Worm (Caenorhabditis elegans): ENCODE measurements around the gene F40H3.2.

Gene F40H3.2

DNA sequence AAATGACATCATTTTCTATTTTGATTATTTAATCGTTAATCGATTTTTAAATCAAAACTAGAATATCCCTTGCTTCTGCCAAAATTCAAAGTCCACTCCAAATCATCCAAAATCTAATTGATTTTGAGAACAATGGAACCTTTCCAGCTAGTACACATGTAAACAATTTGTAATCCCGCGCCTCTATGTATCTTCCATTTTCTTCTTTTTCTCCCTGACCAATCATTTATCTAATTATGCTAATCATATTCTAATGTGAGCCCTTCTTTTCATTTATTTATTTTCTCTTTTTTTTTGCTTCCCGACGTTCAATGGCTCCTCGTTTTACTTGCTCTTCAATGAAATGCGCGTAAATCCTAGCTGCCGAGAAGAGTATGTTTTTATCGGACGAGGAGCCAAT, 35.3 kb upstream of the F40H3.2 start:
- TF ChIP-seq nhr-11 (tag; optimal IDR thresholded peaks at IDR 0.05): no peak
- no peak for TF ChIP-seq pha-4 (tag; optimal IDR thresholded peaks at IDR 0.05)
- no peak for TF ChIP-seq fkh-10 (GFP tag; optimal IDR thresholded peaks at IDR 0.05)
- no peak for TF ChIP-seq elt-2 (tag; optimal IDR thresholded peaks at IDR 0.05)
- no peak for TF ChIP-seq elt-3 (tag; optimal IDR thresholded peaks at IDR 0.05)
- no peak for TF ChIP-seq eor-1 (tag; optimal IDR thresholded peaks at IDR 0.05)
- no peak for TF ChIP-seq ZK546.5 (tag; optimal IDR thresholded peaks at IDR 0.05)
- no peak for TF ChIP-seq lsy-12 (tag; optimal IDR thresholded peaks at IDR 0.05)
- TF ChIP-seq elt-1 (tag; optimal IDR thresholded peaks at IDR 0.05): no peak
- TF ChIP-seq nfya-1 (tag; optimal IDR thresholded peaks at IDR 0.05; ENCODE audit: insufficient read depth): no peak
- no peak for TF ChIP-seq nhr-28 (tag; optimal IDR thresholded peaks at IDR 0.05)
- no peak for TF ChIP-seq nhr-67 (tag; optimal IDR thresholded peaks at IDR 0.05)
- TF ChIP-seq egl-27 (tag; optimal IDR thresholded peaks at IDR 0.05): no peak
- no peak for TF ChIP-seq nhr-76 (tag; optimal IDR thresholded peaks at IDR 0.05)

DNA sequence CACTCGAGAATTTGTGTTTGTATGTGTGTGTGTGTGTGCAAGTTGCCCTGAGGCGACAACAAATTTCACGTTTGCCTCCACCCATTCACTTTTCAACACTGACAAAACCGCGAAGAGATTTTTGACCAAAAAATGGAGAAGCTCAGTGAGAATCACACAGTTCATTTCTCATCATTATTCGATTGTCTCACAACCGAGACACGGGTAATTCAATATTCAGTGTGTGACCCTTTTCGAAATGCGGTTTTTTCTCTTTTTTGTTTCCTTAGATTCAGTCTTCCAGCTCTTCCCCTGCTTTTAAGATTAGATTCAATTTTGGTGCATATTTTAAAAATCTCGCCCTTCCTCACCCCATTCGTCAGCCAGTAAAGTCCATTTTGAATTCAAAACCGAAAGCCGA, 34.0 kb upstream of the F40H3.2 start:
- TF ChIP-seq nhr-76 (tag; optimal IDR thresholded peaks at IDR 0.05): no peak
- no peak for TF ChIP-seq unc-39 (tag; optimal IDR thresholded peaks at IDR 0.05)
- TF ChIP-seq elt-1 (tag; optimal IDR thresholded peaks at IDR 0.05): no peak
- no peak for TF ChIP-seq R02D3.7 (tag; optimal IDR thresholded peaks at IDR 0.05)
- no peak for TF ChIP-seq mml-1 (tag; optimal IDR thresholded peaks at IDR 0.05)
- no peak for TF ChIP-seq nhr-28 (tag; optimal IDR thresholded peaks at IDR 0.05)
- TF ChIP-seq pha-4 (tag; optimal IDR thresholded peaks at IDR 0.05): no peak
- no peak for TF ChIP-seq aly-2 (tag; optimal IDR thresholded peaks at IDR 0.05)
- TF ChIP-seq fos-1 (tag; optimal IDR thresholded peaks at IDR 0.05): no peak
- TF ChIP-seq nhr-43 (tag; optimal IDR thresholded peaks at IDR 0.05; ENCODE audit: poor library complexity, severe bottlenecking): no peak
- TF ChIP-seq egl-27 (tag; optimal IDR thresholded peaks at IDR 0.05): no peak
- no peak for TF ChIP-seq ceh-82 (tag; optimal IDR thresholded peaks at IDR 0.05)
- TF ChIP-seq elt-2 (tag; optimal IDR thresholded peaks at IDR 0.05): no peak
- TF ChIP-seq nhr-67 (tag; optimal IDR thresholded peaks at IDR 0.05): no peak
- TF ChIP-seq ztf-4 (tag; optimal IDR thresholded peaks at IDR 0.05): no peak
- no peak for TF ChIP-seq sea-2 (GFP tag; optimal IDR thresholded peaks at IDR 0.05)
- TF ChIP-seq elt-3 (tag; optimal IDR thresholded peaks at IDR 0.05): no peak
- TF ChIP-seq fkh-2 (tag; optimal IDR thresholded peaks at IDR 0.05): no peak

DNA sequence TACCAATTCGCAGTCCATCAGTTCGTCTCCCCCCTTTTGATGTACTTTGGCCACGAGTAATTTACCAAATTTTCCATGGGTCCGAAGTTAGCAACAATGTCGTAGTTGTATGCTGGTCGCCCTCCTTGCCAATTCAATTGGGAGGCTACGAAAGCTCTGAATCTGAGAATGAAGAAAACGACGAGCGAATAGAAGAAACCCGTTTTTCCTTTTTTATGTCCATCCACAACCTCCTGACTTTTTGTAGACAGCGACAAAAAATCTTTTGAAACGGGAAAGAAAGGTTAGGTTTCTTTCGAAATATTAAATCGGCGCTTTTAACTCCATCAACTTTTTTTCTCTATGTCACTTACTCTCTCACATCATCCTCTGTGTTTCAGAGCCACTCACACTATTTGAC, 30.9 kb upstream of the F40H3.2 start:
- TF ChIP-seq mdl-1 (tag; optimal IDR thresholded peaks at IDR 0.05) (no peak), fkh-10 (GFP tag; optimal IDR thresholded peaks at IDR 0.05) (peak; percentile 63)

DNA sequence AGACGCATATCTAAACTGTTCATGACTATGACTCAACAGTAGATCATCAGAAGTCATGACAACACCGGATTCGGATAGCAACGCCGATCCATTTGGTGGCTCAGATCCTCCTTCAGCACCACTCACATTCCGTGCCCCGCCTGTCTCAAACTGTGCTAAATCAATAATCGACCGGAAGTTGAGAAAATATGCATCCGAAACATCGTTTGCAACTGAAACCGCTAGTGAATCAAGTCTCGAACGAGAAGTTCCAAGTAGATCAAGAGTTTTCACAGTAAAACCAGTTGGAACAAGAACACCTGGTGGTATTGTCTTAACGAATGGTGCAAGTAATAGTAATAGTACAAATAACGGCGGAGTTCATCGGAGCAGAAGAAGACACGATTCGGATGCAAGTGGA, 26.3 kb upstream of the F40H3.2 start:
- TF ChIP-seq ceh-82 (tag; optimal IDR thresholded peaks at IDR 0.05) (no peak), snpc-4 (tag; optimal IDR thresholded peaks at IDR 0.05) (no peak), nhr-77 (tag; optimal IDR thresholded peaks at IDR 0.05) (no peak), tbx-2 (tag; optimal IDR thresholded peaks at IDR 0.05) (no peak), nhr-76 (tag; optimal IDR thresholded peaks at IDR 0.05) (no peak), jun-1 (tag; optimal IDR thresholded peaks at IDR 0.05) (no peak), mdl-1 (tag; optimal IDR thresholded peaks at IDR 0.05) (no peak), nhr-25 (tag; optimal IDR thresholded peaks at IDR 0.05) (no peak), fkh-2 (tag; optimal IDR thresholded peaks at IDR 0.05) (no peak), lin-39 (tag; optimal IDR thresholded peaks at IDR 0.05) (no peak)

DNA sequence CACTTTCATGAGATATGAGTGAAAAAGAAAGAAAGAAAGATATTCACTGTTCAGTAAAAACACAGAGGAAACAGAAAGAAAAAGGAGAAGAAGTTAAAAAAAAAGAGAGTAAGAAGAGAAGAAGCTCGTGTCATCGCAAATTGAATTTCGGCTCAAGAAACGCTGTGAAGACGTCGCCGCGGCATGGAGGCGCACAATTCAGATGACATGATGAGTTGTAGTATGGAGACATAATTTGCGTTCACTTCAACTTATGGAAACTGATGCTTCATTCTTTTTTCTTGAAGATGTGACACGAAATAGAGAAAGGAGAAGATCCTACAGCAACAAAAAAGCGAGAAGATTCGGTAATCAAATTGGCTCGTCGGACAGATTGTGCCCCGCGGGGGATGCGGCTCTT, 25.1 kb upstream of the F40H3.2 start:
- no peak for TF ChIP-seq unc-39 (tag; optimal IDR thresholded peaks at IDR 0.05)
- TF ChIP-seq fkh-10 (GFP tag; optimal IDR thresholded peaks at IDR 0.05): peak; percentile 82
- no peak for TF ChIP-seq ztf-4 (tag; optimal IDR thresholded peaks at IDR 0.05)
- no peak for TF ChIP-seq snpc-4 (tag; optimal IDR thresholded peaks at IDR 0.05)
- TF ChIP-seq nhr-25 (tag; optimal IDR thresholded peaks at IDR 0.05): no peak
- peak; percentile 30 for TF ChIP-seq nfya-1 (tag; optimal IDR thresholded peaks at IDR 0.05; ENCODE audit: insufficient read depth)
- TF ChIP-seq aly-2 (tag; optimal IDR thresholded peaks at IDR 0.05): no peak

DNA sequence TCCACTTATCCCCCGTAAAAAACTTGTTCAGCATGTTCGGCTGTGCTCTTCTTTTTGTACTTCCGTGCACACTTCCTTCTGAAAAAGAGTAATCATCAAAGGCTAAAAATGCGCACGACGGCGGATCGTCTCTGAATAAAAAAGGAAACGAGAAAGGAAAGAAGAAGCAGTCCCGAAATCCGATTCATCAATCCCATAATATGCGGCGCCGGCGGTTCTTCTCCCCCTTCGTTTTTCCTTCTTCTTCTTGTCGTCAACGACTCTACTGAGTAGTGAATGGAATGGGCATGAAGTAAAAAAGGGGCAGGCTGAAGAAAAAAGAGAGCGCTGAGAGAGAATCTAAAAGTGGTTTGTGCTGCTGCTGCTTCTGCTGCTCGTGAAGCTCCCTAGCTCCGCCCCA, 24.0 kb upstream of the F40H3.2 start:
- TF ChIP-seq fkh-10 (GFP tag; optimal IDR thresholded peaks at IDR 0.05) (peak; percentile 75), nfya-1 (tag; optimal IDR thresholded peaks at IDR 0.05; ENCODE audit: insufficient read depth) (peak; percentile 22), nhr-28 (tag; optimal IDR thresholded peaks at IDR 0.05) (no peak)

All from whole organism, L3 larva.